Worm (Caenorhabditis elegans) whole organism, L3 larva: ENCODE data around the gene nrf-6.

Experiments used
- R02D3.7 ChIP-seq: fragments of 150-350 bp; optimal IDR thresholded peaks from 2 replicates; lab custom pipeline; 2014; ENCODE audit warnings: missing biosample characterization, missing genetic modification characterization
- ZK546.5 ChIP-seq: sonication (generic microtip); optimal IDR thresholded peaks from 2 replicates; lab custom pipeline; 2017; ENCODE audit warnings: missing biosample characterization, missing genetic modification characterization
- aly-2 ChIP-seq: fragments of 150-350 bp; optimal IDR thresholded peaks from 2 replicates; lab custom pipeline; 2014; ENCODE audit warnings: missing biosample characterization, missing genetic modification characterization
- ama-1 ChIP-seq: fragments of 150-350 bp; optimal IDR thresholded peaks from 2 replicates; lab custom pipeline; 2018
- ceh-16 ChIP-seq: sonication (generic microtip); optimal IDR thresholded peaks from 2 replicates; lab custom pipeline; 2017; ENCODE audit warnings: missing biosample characterization, missing genetic modification characterization
- ceh-28 ChIP-seq: fragments of 150-350 bp; optimal IDR thresholded peaks from 2 replicates; lab custom pipeline; 2014; ENCODE audit warnings: missing biosample characterization, missing genetic modification reagents, missing genetic modification characterization
- ceh-82 ChIP-seq: fragments of 150-350 bp; optimal IDR thresholded peaks from 2 replicates; lab custom pipeline; 2014; ENCODE audit warnings: missing biosample characterization, missing genetic modification characterization
- ceh-9 ChIP-seq: sonication (generic microtip); optimal IDR thresholded peaks from 2 replicates; lab custom pipeline; 2018; ENCODE audit warnings: missing biosample characterization, missing genetic modification characterization
- daf-12 ChIP-seq: fragments of 150-350 bp; optimal IDR thresholded peaks from 2 replicates; lab custom pipeline; 2014; ENCODE audit warnings: missing biosample characterization, missing genetic modification reagents, missing genetic modification characterization
- egl-27 ChIP-seq: sonication (generic microtip); optimal IDR thresholded peaks from 4 replicates; lab custom pipeline; 2017; ENCODE audit warnings: missing biosample characterization, missing genetic modification reagents, missing genetic modification characterization
- egl-5 ChIP-seq: fragments of 150-350 bp; optimal IDR thresholded peaks from 2 replicates; lab custom pipeline; 2017; ENCODE audit warnings: missing biosample characterization, missing genetic modification reagents, missing genetic modification characterization, inconsistent platforms
- elt-2 ChIP-seq: sonication (generic microtip); optimal IDR thresholded peaks from 2 replicates; lab custom pipeline; 2016; ENCODE audit warnings: missing genetic modification reagents, mild to moderate bottlenecking, missing genetic modification characterization, missing compliant biosample characterization
- elt-3 ChIP-seq, 3 experiments: fragments of 150-350 bp in 1 of 3; sonication (generic microtip) in 2 of 3; optimal IDR thresholded peaks; 2 replicates in 2 of 3; 4 replicates in 1 of 3; lab custom pipeline; 2014 to 2017; ENCODE audit warnings: missing biosample characterization in 3 of 3, missing genetic modification characterization in 3 of 3
- eor-1 ChIP-seq, 2 experiments: fragments of 150-350 bp; optimal IDR thresholded peaks; 2 replicates each; lab custom pipeline; 2014 to 2018; ENCODE audit warnings: missing biosample characterization in 2 of 2, missing genetic modification characterization in 2 of 2
- fkh-10 ChIP-seq: sonication (generic microtip); optimal IDR thresholded peaks from 2 replicates; lab custom pipeline; 2017; ENCODE audit warnings: missing biosample characterization, missing genetic modification reagents, missing genetic modification characterization
- fkh-2 ChIP-seq: fragments of 150-350 bp; optimal IDR thresholded peaks from 2 replicates; lab custom pipeline; 2014; ENCODE audit warnings: missing biosample characterization, missing genetic modification reagents, missing genetic modification characterization
- fos-1 ChIP-seq: fragments of 150-350 bp; optimal IDR thresholded peaks from 2 replicates; lab custom pipeline; 2014; ENCODE audit warnings: missing biosample characterization, missing genetic modification characterization
- hmg-11 ChIP-seq: sonication (generic microtip); optimal IDR thresholded peaks from 2 replicates; lab custom pipeline; 2016; ENCODE audit warnings: missing genetic modification characterization, missing compliant biosample characterization
- jun-1 ChIP-seq: fragments of 150-350 bp; optimal IDR thresholded peaks from 2 replicates; lab custom pipeline; 2014; ENCODE audit warnings: missing biosample characterization, missing genetic modification reagents, missing genetic modification characterization
- lin-15B ChIP-seq: fragments of 150-350 bp; optimal IDR thresholded peaks from 2 replicates; lab custom pipeline; 2014; ENCODE audit warnings: missing biosample characterization, missing genetic modification characterization
- lin-39 ChIP-seq: fragments of 150-350 bp; optimal IDR thresholded peaks from 2 replicates; lab custom pipeline; 2018; ENCODE audit warnings: missing biosample characterization, missing genetic modification reagents, missing genetic modification characterization
- lsy-12 ChIP-seq: sonication (generic microtip); optimal IDR thresholded peaks from 2 replicates; lab custom pipeline; 2016; ENCODE audit warnings: mild to moderate bottlenecking, missing genetic modification characterization, missing compliant biosample characterization
- mdl-1 ChIP-seq: fragments of 150-350 bp; optimal IDR thresholded peaks from 2 replicates; lab custom pipeline; 2014; ENCODE audit warnings: missing biosample characterization, missing genetic modification characterization
- mml-1 ChIP-seq: fragments of 150-350 bp; sonication (generic microtip); optimal IDR thresholded peaks from 3 replicates; lab custom pipeline; 2014; ENCODE audit warnings: missing biosample characterization, missing genetic modification characterization
- nfya-1 ChIP-seq: sonication (generic microtip); optimal IDR thresholded peaks from 2 replicates; lab custom pipeline; 2017; ENCODE audit warnings: missing genetic modification characterization, mild to moderate bottlenecking, missing compliant biosample characterization, antibody characterized with exemption, moderate library complexity; ENCODE audit not compliant: insufficient read depth
- nhr-11 ChIP-seq: fragments of 150-350 bp; optimal IDR thresholded peaks from 2 replicates; lab custom pipeline; 2014; ENCODE audit warnings: missing biosample characterization, missing genetic modification characterization
- nhr-12 ChIP-seq: fragments of 150-350 bp; optimal IDR thresholded peaks from 2 replicates; lab custom pipeline; 2014; ENCODE audit warnings: missing biosample characterization, missing genetic modification characterization
- nhr-23 ChIP-seq: fragments of 150-350 bp; optimal IDR thresholded peaks from 2 replicates; lab custom pipeline; 2014; ENCODE audit warnings: missing biosample characterization, missing genetic modification reagents, missing genetic modification characterization
- nhr-25 ChIP-seq: sonication (generic microtip); optimal IDR thresholded peaks from 2 replicates; lab custom pipeline; 2017; ENCODE audit warnings: missing biosample characterization, missing genetic modification characterization
- nhr-28 ChIP-seq: fragments of 150-350 bp; optimal IDR thresholded peaks from 2 replicates; lab custom pipeline; 2014; ENCODE audit warnings: missing biosample characterization, missing genetic modification characterization
- nhr-43 ChIP-seq: sonication (generic microtip); optimal IDR thresholded peaks from 2 replicates; lab custom pipeline; 2016; ENCODE audit warnings: mild to moderate bottlenecking, missing genetic modification characterization, missing compliant biosample characterization; ENCODE audit not compliant: poor library complexity, severe bottlenecking
- nhr-67 ChIP-seq: fragments of 150-350 bp; optimal IDR thresholded peaks from 2 replicates; lab custom pipeline; 2014; ENCODE audit warnings: missing biosample characterization, missing genetic modification characterization
- nhr-76 ChIP-seq: fragments of 150-350 bp; sonication (generic microtip); optimal IDR thresholded peaks from 5 replicates; lab custom pipeline; 2014; ENCODE audit warnings: missing biosample characterization, missing genetic modification characterization
- nhr-77 ChIP-seq: fragments of 150-350 bp; optimal IDR thresholded peaks from 2 replicates; lab custom pipeline; 2014; ENCODE audit warnings: missing biosample characterization, missing genetic modification characterization
- pha-4 ChIP-seq: fragments of 150-350 bp; optimal IDR thresholded peaks from 2 replicates; lab custom pipeline; 2014; ENCODE audit warnings: missing biosample characterization, missing genetic modification reagents, missing genetic modification characterization
- pqm-1 ChIP-seq: fragments of 150-350 bp; optimal IDR thresholded peaks from 2 replicates; lab custom pipeline; 2017; ENCODE audit warnings: missing biosample characterization, missing genetic modification characterization, inconsistent platforms
- sea-2 ChIP-seq: fragments of 150-350 bp; sonication (generic microtip); optimal IDR thresholded peaks from 4 replicates; lab custom pipeline; 2014; ENCODE audit warnings: missing biosample characterization, missing genetic modification reagents, missing genetic modification characterization
- skn-1 ChIP-seq: fragments of 150-350 bp; optimal IDR thresholded peaks from 2 replicates; lab custom pipeline; 2014; ENCODE audit warnings: missing biosample characterization, missing genetic modification characterization
- tbx-2 ChIP-seq: sonication (generic microtip); optimal IDR thresholded peaks from 2 replicates; lab custom pipeline; 2016; ENCODE audit warnings: mild to moderate bottlenecking, missing genetic modification characterization, missing compliant biosample characterization
- unc-39 ChIP-seq: sonication (generic microtip); optimal IDR thresholded peaks from 4 replicates; lab custom pipeline; 2017; ENCODE audit warnings: missing biosample characterization, missing genetic modification characterization
- unc-62 ChIP-seq: fragments of 150-350 bp; sonication (generic microtip); optimal IDR thresholded peaks from 4 replicates; lab custom pipeline; 2014; ENCODE audit warnings: missing biosample characterization, missing genetic modification reagents, missing genetic modification characterization
- zag-1 ChIP-seq: fragments of 150-350 bp; optimal IDR thresholded peaks from 2 replicates; lab custom pipeline; 2014; ENCODE audit warnings: missing biosample characterization, missing genetic modification characterization
- ztf-11 ChIP-seq: fragments of 150-350 bp; optimal IDR thresholded peaks from 2 replicates; lab custom pipeline; 2014; ENCODE audit warnings: missing biosample characterization, missing genetic modification characterization
- ztf-4 ChIP-seq: fragments of 150-350 bp; optimal IDR thresholded peaks from 2 replicates; lab custom pipeline; 2014; ENCODE audit warnings: missing biosample characterization, missing genetic modification characterization

Gene nrf-6

DNA sequence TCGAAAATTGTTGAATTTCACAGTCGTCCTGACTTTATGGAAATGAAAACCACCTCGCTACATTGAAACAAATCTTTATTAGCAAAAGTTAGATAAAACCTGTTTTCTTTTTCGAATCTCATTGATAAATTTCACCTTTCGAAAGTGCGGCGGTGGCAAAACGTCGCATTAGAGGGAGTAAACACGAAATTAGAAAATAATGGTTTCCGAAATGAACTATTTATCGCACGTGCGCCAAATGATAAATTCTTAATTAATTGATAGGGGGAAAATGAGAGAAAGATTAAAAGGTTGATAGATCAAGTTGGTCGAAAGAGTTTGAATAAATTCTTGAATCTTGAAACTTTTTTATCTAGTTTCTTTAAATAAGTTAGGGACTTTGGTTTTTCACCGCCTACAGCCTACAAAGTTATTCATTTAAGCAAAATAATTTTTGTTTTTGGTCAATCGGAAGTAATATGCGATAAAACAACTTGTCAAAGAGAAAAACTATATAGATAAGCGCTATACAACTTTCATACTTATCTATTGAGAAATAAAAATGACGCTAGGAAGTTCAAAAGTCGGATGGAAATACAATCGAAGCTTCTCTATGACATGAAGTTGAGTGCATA, 38.6 kb upstream of the nrf-6 start:
- TF ChIP-seq fos-1 (tag; lab: Kevin White, UChicago) (no peak), pqm-1 (tag; lab: Kevin White, UChicago) (peak; percentile 32), lin-39 (tag; lab: Kevin White, UChicago) (no peak), R02D3.7 (no peak), nhr-43 (peak; percentile 38), nhr-23 (tag; lab: Kevin White, UChicago) (peak; percentile 7), elt-2 (peak; percentile 72), jun-1 (tag; lab: Kevin White, UChicago) (no peak), tbx-2 (tag; lab: Kevin White, UChicago) (no peak), nhr-11 (tag; lab: Kevin White, UChicago) (no peak), fkh-2 (tag; lab: Kevin White, UChicago) (no peak), egl-27 (tag; lab: Kevin White, UChicago) (no peak)

DNA sequence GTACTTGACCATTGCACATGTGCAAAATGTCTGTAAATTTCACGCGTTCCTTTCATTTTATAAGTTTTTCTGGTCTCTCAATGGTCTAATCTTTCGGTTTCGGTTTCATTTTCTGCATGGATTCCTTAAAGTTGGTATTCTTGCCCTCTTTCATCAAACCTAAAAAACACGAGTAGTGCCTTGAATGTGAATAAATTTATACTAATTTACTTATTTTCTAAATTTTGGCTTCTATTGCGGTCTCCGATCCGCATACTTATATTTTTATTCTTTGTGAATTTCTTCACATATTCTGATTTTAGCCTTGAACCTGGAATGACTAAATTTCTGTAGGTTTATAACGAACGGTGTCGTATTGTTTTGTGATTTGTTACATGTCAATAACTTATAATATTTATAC, 33.5 kb upstream of the nrf-6 start, which contains the start of gene pdha-1:
Gene pdha-1, plus strand, starts transcription at position 301 of the 400 bp plus-strand sequence.
- TF ChIP-seq skn-1 (tag; lab: Kevin White, UChicago) (no peak), lsy-12 (tag; lab: Kevin White, UChicago) (no peak), aly-2 (tag; lab: Kevin White, UChicago) (no peak), fkh-10 (GFP tag; lab: Kevin White, UChicago) (no peak), nhr-12 (no peak), nhr-77 (tag; lab: Kevin White, UChicago) (no peak), zag-1 (tag; lab: Kevin White, UChicago) (no peak), ceh-16 (no peak), fos-1 (tag; lab: Kevin White, UChicago) (no peak), R02D3.7 (no peak), nhr-28 (no peak), lin-39 (tag; lab: Kevin White, UChicago) (no peak), eor-1 (tag; optimal IDR thresholded peaks at IDR 0.05; lab: Kevin White, UChicago) (no peak), lin-15B (tag; lab: Kevin White, UChicago) (no peak), ZK546.5 (tag; lab: Kevin White, UChicago) (no peak), elt-2 (no peak), nhr-67 (tag; lab: Kevin White, UChicago) (no peak), ceh-82 (tag; lab: Kevin White, UChicago) (no peak), ceh-28 (no peak)

DNA sequence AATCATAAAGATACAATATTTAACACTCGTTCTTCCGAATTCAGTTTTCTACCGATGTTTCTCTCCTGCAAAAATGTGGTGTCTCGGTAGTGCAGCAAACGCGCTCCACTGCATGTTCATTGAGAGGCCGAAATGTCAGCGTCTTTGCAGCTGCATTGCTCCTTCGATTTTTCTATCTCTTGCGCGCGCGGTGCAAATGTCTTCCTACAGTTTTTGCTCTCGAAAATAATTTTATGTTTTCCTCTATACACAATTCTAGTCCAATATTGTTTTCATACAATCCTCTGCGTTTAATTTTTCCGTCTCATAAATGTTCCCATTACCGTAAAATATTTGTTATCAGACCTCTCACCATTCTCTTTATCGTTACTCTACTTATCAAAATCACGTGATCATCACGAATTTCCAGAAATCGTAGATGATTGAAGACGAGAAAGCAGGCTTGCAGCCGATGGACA, 29.9 kb upstream of the nrf-6 start, which contains the start of gene ufd-2:
Gene ufd-2, plus strand, starts transcription at position 408 of the 458 bp plus-strand sequence.
- TF ChIP-seq ztf-4 (tag; lab: Kevin White, UChicago) (no peak), aly-2 (tag; lab: Kevin White, UChicago) (no peak), jun-1 (tag; lab: Kevin White, UChicago) (peak; percentile 32), unc-39 (tag; lab: Kevin White, UChicago) (no peak), nhr-23 (tag; lab: Kevin White, UChicago) (no peak), egl-27 (tag; lab: Kevin White, UChicago) (no peak), eor-1 (tag; optimal IDR thresholded peaks at IDR 0.05; lab: Kevin White, UChicago) (no peak), nhr-77 (tag; lab: Kevin White, UChicago) (no peak), pha-4 (tag; lab: Kevin White, UChicago) (peak; percentile 82), lsy-12 (tag; lab: Kevin White, UChicago) (peak; percentile 23), daf-12 (tag; lab: Kevin White, UChicago) (no peak), nhr-67 (tag; lab: Kevin White, UChicago) (no peak), nhr-25 (tag; lab: Kevin White, UChicago) (peak; percentile 80), elt-3 (tag; optimal IDR thresholded peaks at IDR 0.05; lab: Kevin White, UChicago) (no peak), R02D3.7 (peak; percentile 42), ceh-16 (no peak), ceh-9 (no peak), unc-62 (GFP tag; lab: Kevin White, UChicago) (no peak), tbx-2 (tag; lab: Kevin White, UChicago) (no peak), egl-5 (tag; lab: Kevin White, UChicago) (peak; percentile 9), ZK546.5 (tag; lab: Kevin White, UChicago) (no peak), pqm-1 (tag; lab: Kevin White, UChicago) (peak; percentile 39), nhr-76 (tag; lab: Kevin White, UChicago) (no peak), ztf-11 (tag; lab: Kevin White, UChicago) (no peak), fkh-2 (tag; lab: Kevin White, UChicago) (no peak), fkh-10 (GFP tag; lab: Kevin White, UChicago) (no peak), mdl-1 (tag; lab: Kevin White, UChicago) (no peak), zag-1 (tag; lab: Kevin White, UChicago) (no peak), nhr-28 (no peak), nhr-43 (peak; percentile 36), nfya-1 (tag; lab: Kevin White, UChicago) (peak; percentile 75), nhr-11 (tag; lab: Kevin White, UChicago) (no peak), skn-1 (tag; lab: Kevin White, UChicago) (peak; percentile 77), lin-39 (tag; lab: Kevin White, UChicago) (peak; percentile 83), ceh-82 (tag; lab: Kevin White, UChicago) (no peak), hmg-11 (tag; lab: Kevin White, UChicago) (peak; percentile 22), lin-15B (tag; lab: Kevin White, UChicago) (peak; percentile 96), elt-2 (peak; percentile 81), fos-1 (tag; lab: Kevin White, UChicago) (no peak), sea-2 (GFP tag; lab: Kevin White, UChicago) (no peak), ama-1 (no peak), mml-1 (no peak)
